Worm (Caenorhabditis elegans) whole organism, late embryonic: Measurements from ENCODE around the gene sek-6.

Experiments used
- T23F11.4 ChIP-seq: fragments of 200-800 bp; sonication (Bioruptor generic); optimal IDR thresholded peaks from 2 replicates; lab custom pipeline; 2018; ENCODE audit warnings: mild to moderate bottlenecking, missing genetic modification characterization, missing compliant biosample characterization
- ama-1 ChIP-seq: fragments of 150-350 bp; optimal IDR thresholded peaks from 2 replicates; lab custom pipeline; 2014
- ceh-19 ChIP-seq: fragments of 200-800 bp; sonication (Bioruptor generic); optimal IDR thresholded peaks from 2 replicates; lab custom pipeline; 2018; ENCODE audit warnings: mild to moderate bottlenecking, missing genetic modification characterization, missing compliant biosample characterization
- ceh-30 ChIP-seq: fragments of 150-350 bp; optimal IDR thresholded peaks from 2 replicates; lab custom pipeline; 2014; ENCODE audit warnings: missing biosample characterization, missing genetic modification characterization
- ceh-48 ChIP-seq: sonication (generic microtip); optimal IDR thresholded peaks from 2 replicates; lab custom pipeline; 2016; ENCODE audit warnings: missing genetic modification characterization, inconsistent platforms, missing compliant biosample characterization
- hlh-30 ChIP-seq: sonication (generic microtip); optimal IDR thresholded peaks from 2 replicates; lab custom pipeline; 2017; ENCODE audit warnings: antibody characterized with exemption, missing genetic modification characterization, missing compliant biosample characterization; ENCODE audit not compliant: insufficient read depth
- hlh-6 ChIP-seq: sonication (generic microtip); optimal IDR thresholded peaks from 2 replicates; lab custom pipeline; 2016; ENCODE audit warnings: missing genotype, missing genetic modification characterization, missing compliant biosample characterization
- lin-11 ChIP-seq: fragments of 200-800 bp; sonication (Bioruptor generic); optimal IDR thresholded peaks from 2 replicates; lab custom pipeline; 2018; ENCODE audit warnings: mild to moderate bottlenecking, missing genetic modification characterization, missing compliant biosample characterization
- nhr-11 ChIP-seq: fragments of 150-350 bp; optimal IDR thresholded peaks from 2 replicates; lab custom pipeline; 2014; ENCODE audit warnings: missing biosample characterization, missing genetic modification characterization
- odd-2 ChIP-seq: sonication (generic microtip); optimal IDR thresholded peaks from 2 replicates; lab custom pipeline; 2017; ENCODE audit warnings: antibody characterized with exemption, mild to moderate bottlenecking, missing genetic modification characterization, missing compliant biosample characterization
- pha-2 ChIP-seq: sonication (generic microtip); optimal IDR thresholded peaks from 2 replicates; lab custom pipeline; 2017; ENCODE audit warnings: mild to moderate bottlenecking, missing genetic modification characterization, missing compliant biosample characterization
- pros-1 ChIP-seq: fragments of 150-350 bp; optimal IDR thresholded peaks from 2 replicates; lab custom pipeline; 2014; ENCODE audit warnings: missing biosample characterization, missing genetic modification reagents, missing genetic modification characterization
- sdc-2 ChIP-seq: sonication (generic microtip); optimal IDR thresholded peaks from 2 replicates; lab custom pipeline; 2016; ENCODE audit warnings: missing genotype, missing genetic modification characterization, missing compliant biosample characterization
- sox-2 ChIP-seq: fragments of 200-800 bp; sonication (Bioruptor generic); IDR thresholded peaks from 2 replicates; pipeline ENCODE4 v1.3.6; 2022; ENCODE audit warnings: missing genetic modification reagents, missing genetic modification characterization, missing compliant biosample characterization
- tbx-2 ChIP-seq: sonication (generic microtip); optimal IDR thresholded peaks from 2 replicates; lab custom pipeline; 2016; ENCODE audit warnings: missing genetic modification characterization, missing compliant biosample characterization
- unc-3 ChIP-seq, 2 experiments: fragments of 200-800 bp in 1 of 2; sonication (Bioruptor generic) in 1 of 2; sonication (generic microtip) in 1 of 2; conservative IDR thresholded peaks in 1 of 2; optimal IDR thresholded peaks in 1 of 2; 2 replicates each; pipeline versions ENCODE4 v1.3.6 to Lab custom; 2016 to 2022; ENCODE audit warnings: missing compliant biosample characterization in 2 of 2, missing genetic modification characterization in 2 of 2, missing genetic modification reagents in 1 of 2
- unc-42 ChIP-seq: sonication (generic microtip); optimal IDR thresholded peaks from 2 replicates; lab custom pipeline; 2016; ENCODE audit warnings: missing genotype, missing genetic modification characterization, missing compliant biosample characterization
- unc-55 ChIP-seq: sonication (generic microtip); optimal IDR thresholded peaks from 2 replicates; lab custom pipeline; 2017; ENCODE audit warnings: missing biosample characterization, missing genetic modification reagents, missing genetic modification characterization

The sek-6 gene

ce11 chrX:10079230-10079629 is 48.3 kb downstream of the sek-6 start:
- TF ChIP-seq ceh-48 (peak; percentile 61), nhr-11 (tag; lab: Kevin White, UChicago) (no peak)

DNA sequence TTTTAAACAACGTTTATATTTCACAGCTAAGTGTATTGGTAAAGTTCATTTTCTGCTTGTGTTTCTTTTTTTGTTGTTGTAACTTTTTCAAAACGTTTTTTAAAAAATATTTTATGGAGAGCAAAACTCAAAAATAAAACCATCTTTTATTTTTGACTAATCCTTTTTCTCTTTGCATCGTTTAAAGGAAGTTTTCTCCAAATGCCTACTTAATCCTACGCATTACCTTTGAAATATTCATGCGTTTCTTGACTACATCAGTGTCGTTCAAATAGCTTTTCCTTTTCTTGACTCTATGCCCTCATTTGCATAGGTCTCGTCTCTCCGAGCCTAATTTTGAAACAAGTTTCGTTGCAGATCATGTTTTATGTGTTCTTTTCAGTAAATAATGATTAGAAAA is 50.1 kb downstream of the sek-6 start:
- TF ChIP-seq unc-3 (GFP tag; conservative IDR thresholded peaks at IDR 0.05; lab: Robert Waterston, UW) (no peak), unc-3 (tag; optimal IDR thresholded peaks at IDR 0.05; lab: Kevin White, UChicago) (no peak), pros-1 (tag; lab: Kevin White, UChicago) (no peak), T23F11.4 (GFP tag; lab: Kevin White, UChicago) (no peak), odd-2 (tag; lab: Kevin White, UChicago) (no peak), ceh-19 (no peak), ama-1 (no peak), unc-42 (tag; lab: Kevin White, UChicago) (no peak), unc-55 (no peak), hlh-6 (tag; lab: Kevin White, UChicago) (no peak), sdc-2 (tag; lab: Kevin White, UChicago) (no peak), lin-11 (tag; lab: Kevin White, UChicago) (no peak), hlh-30 (no peak), pha-2 (tag; lab: Kevin White, UChicago) (no peak), ceh-30 (tag; lab: Kevin White, UChicago) (no peak), sox-2 (no peak), tbx-2 (no peak)
